Worm (Caenorhabditis elegans) whole organism, L2 larva: ENCODE data around the gene F56A8.4.

Experiments
- alr-1 ChIP-seq: fragments of 150-350 bp; optimal IDR thresholded peaks from 2 replicates; lab custom pipeline; 2014; ENCODE audit warnings: missing biosample characterization, missing genetic modification characterization
- aly-2 ChIP-seq: fragments of 150-350 bp; optimal IDR thresholded peaks from 2 replicates; lab custom pipeline; 2014; ENCODE audit warnings: missing biosample characterization, missing genetic modification characterization
- elt-3 ChIP-seq: sonication (generic microtip); optimal IDR thresholded peaks from 2 replicates; lab custom pipeline; 2017; ENCODE audit warnings: missing biosample characterization, missing genetic modification characterization
- lin-39 ChIP-seq: fragments of 150-350 bp; optimal IDR thresholded peaks from 2 replicates; lab custom pipeline; 2014; ENCODE audit warnings: missing biosample characterization, missing genetic modification reagents, missing genetic modification characterization
- lsy-2 ChIP-seq, 2 experiments: fragments of 150-350 bp in 1 of 2; sonication (generic microtip) in 1 of 2; optimal IDR thresholded peaks; 2 replicates each; lab custom pipeline; 2014 to 2017; ENCODE audit warnings: missing biosample characterization in 2 of 2, missing genetic modification characterization in 2 of 2
- nhr-11 ChIP-seq: fragments of 150-350 bp; optimal IDR thresholded peaks from 2 replicates; lab custom pipeline; 2014; ENCODE audit warnings: missing biosample characterization, missing genetic modification characterization
- nhr-12 ChIP-seq: fragments of 150-350 bp; optimal IDR thresholded peaks from 2 replicates; lab custom pipeline; 2014; ENCODE audit warnings: missing biosample characterization, missing genetic modification characterization
- nhr-23 ChIP-seq: fragments of 150-350 bp; optimal IDR thresholded peaks from 2 replicates; lab custom pipeline; 2014; ENCODE audit warnings: missing biosample characterization, missing genetic modification reagents, missing genetic modification characterization
- nhr-237 ChIP-seq: fragments of 150-350 bp; optimal IDR thresholded peaks from 2 replicates; lab custom pipeline; 2014; ENCODE audit warnings: missing biosample characterization, missing genetic modification characterization
- nhr-25 ChIP-seq: fragments of 150-350 bp; sonication (generic microtip); optimal IDR thresholded peaks from 3 replicates; lab custom pipeline; 2014; ENCODE audit warnings: missing biosample characterization, missing genetic modification characterization
- unc-62 ChIP-seq: fragments of 150-350 bp; optimal IDR thresholded peaks from 2 replicates; lab custom pipeline; 2014; ENCODE audit warnings: missing biosample characterization, missing genetic modification reagents, missing genetic modification characterization

DNA sequence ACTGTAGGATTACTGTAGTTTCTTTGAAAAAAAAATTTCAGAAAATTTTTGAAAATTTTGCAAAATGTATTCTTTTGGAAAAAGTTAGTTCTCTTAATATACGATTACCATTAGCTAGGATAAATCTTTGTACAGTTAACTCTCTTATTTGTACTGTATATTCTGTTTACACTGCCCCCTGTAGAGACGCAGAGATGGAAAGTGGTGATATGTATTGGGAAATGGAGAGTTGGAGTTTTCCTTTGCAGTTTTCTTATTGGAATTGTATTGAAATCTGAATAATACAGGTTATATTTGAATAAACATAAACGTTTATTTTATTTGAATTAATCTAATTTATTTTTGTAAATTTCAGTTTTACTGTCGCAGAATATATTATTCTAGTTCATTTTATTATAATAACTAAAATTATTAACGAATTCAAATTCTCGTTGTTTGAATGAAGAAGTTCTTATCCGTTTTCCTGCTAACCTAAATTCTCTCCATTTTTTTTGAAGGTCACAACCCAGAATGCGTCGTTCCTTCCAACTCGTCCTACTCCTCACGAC is 8.8 kb upstream of the F56A8.4 start, which contains the start of gene F56A8.9:
- TF ChIP-seq nhr-12 (no peak), nhr-237 (tag; lab: Kevin White, UChicago) (no peak), alr-1 (no peak), aly-2 (tag; lab: Kevin White, UChicago) (no peak), nhr-23 (tag; lab: Kevin White, UChicago) (no peak), elt-3 (tag; lab: Kevin White, UChicago) (no peak), nhr-25 (tag; lab: Kevin White, UChicago) (no peak), lin-39 (tag; lab: Kevin White, UChicago) (no peak), unc-62 (GFP tag; lab: Kevin White, UChicago) (no peak), nhr-11 (tag; lab: Kevin White, UChicago) (no peak), lsy-2 (tag; optimal IDR thresholded peaks at IDR 0.05; lab: Kevin White, UChicago) (no peak)
